Fruit fly (Drosophila melanogaster) whole organism, embryonic: Measurements from ENCODE around the gene Sf3b6.

Experiments
- cg ChIP-seq: fragments of 200-800 bp; sonication (Bioruptor generic); optimal IDR thresholded peaks from 3 replicates; lab custom pipeline; 2019; ENCODE audit warnings: missing biosample characterization, mild to moderate bottlenecking, missing genetic modification characterization, moderate library complexity
- psq ChIP-seq: fragments of 200-800 bp; sonication (Bioruptor generic); optimal IDR thresholded peaks from 2 replicates; lab custom pipeline; 2017; ENCODE audit warnings: missing biosample characterization, missing genetic modification characterization

- no peak for TF ChIP-seq psq
- no peak for TF ChIP-seq cg (GFP tag; lab: Kevin White, UChicago)
Measured at dm6 chr3L:6239968-6240367, 47.0 kb upstream of the Sf3b6 start, which contains the start of gene CG10226.
